Fruit fly (Drosophila melanogaster) whole organism, embryonic: ENCODE results near the gene mtTFB2.
A peak's percentile ranks its signal among the peaks of the same experiment; 100 is the strongest.

Experiments
- Atf3 ChIP-seq: fragments of 200-800 bp; sonication (Bioruptor generic); optimal IDR thresholded peaks from 3 replicates; lab custom pipeline; 2016; ENCODE audit warnings: missing biosample characterization, missing genetic modification characterization
- Awh ChIP-seq: fragments of 200-800 bp; sonication (Bioruptor generic); IDR thresholded peaks from 2 replicates; pipeline ENCODE4, ENCODE4 v1.3.6; 2022; ENCODE audit warnings: missing biosample characterization, missing genetic modification characterization
- CG12071 ChIP-seq: fragments of 200-800 bp; sonication (Bioruptor generic); optimal IDR thresholded peaks from 3 replicates; lab custom pipeline; 2018; ENCODE audit warnings: missing biosample characterization, mild to moderate bottlenecking, missing genetic modification characterization
- CG12659 ChIP-seq: fragments of 200-800 bp; sonication (Bioruptor generic); optimal IDR thresholded peaks from 3 replicates; lab custom pipeline; 2017; ENCODE audit warnings: mild to moderate bottlenecking, missing biosample characterization, missing genetic modification reagents, missing genetic modification characterization
- CG12769 ChIP-seq: fragments of 200-800 bp; sonication (Bioruptor generic); optimal IDR thresholded peaks from 2 replicates; lab custom pipeline; 2019; ENCODE audit warnings: missing biosample characterization, mild to moderate bottlenecking, missing genetic modification characterization, moderate library complexity
- CG15073 ChIP-seq: fragments of 200-800 bp; sonication (Bioruptor generic); optimal IDR thresholded peaks from 2 replicates; lab custom pipeline; 2016; ENCODE audit warnings: missing biosample characterization, missing genetic modification characterization
- CG1529 ChIP-seq: fragments of 200-800 bp; sonication (Bioruptor generic); optimal IDR thresholded peaks from 3 replicates; lab custom pipeline; 2018; ENCODE audit warnings: missing biosample characterization, missing genetic modification characterization
- CG15601 ChIP-seq: fragments of 200-800 bp; sonication (Bioruptor generic); optimal IDR thresholded peaks from 3 replicates; lab custom pipeline; 2019; ENCODE audit warnings: missing biosample characterization, mild to moderate bottlenecking, missing genetic modification characterization, moderate library complexity
- CG16815 ChIP-seq: fragments of 200-800 bp; sonication (Bioruptor generic); optimal IDR thresholded peaks from 3 replicates; lab custom pipeline; 2017; ENCODE audit warnings: missing biosample characterization, mild to moderate bottlenecking, missing genetic modification characterization
- CG2120 ChIP-seq: fragments of 200-800 bp; sonication (Bioruptor generic); optimal IDR thresholded peaks from 3 replicates; lab custom pipeline; 2016; ENCODE audit warnings: missing biosample characterization, missing genetic modification characterization
- CG31365 ChIP-seq: fragments of 200-800 bp; sonication (Bioruptor generic); optimal IDR thresholded peaks from 2 replicates; lab custom pipeline; 2018; ENCODE audit warnings: missing biosample characterization, mild to moderate bottlenecking, missing genetic modification characterization
- CG32532 ChIP-seq: fragments of 200-800 bp; sonication (Bioruptor generic); IDR thresholded peaks from 2 replicates; pipeline ENCODE4 v1.3.6; 2022; ENCODE audit warnings: missing biosample characterization, missing genetic modification characterization
- CG3407 ChIP-seq: fragments of 200-800 bp; sonication (Bioruptor generic); optimal IDR thresholded peaks from 2 replicates; lab custom pipeline; 2018; ENCODE audit warnings: missing biosample characterization, mild to moderate bottlenecking, missing genetic modification characterization
- CG3847 ChIP-seq: fragments of 200-800 bp; sonication (Bioruptor generic); IDR thresholded peaks from 2 replicates; pipeline ENCODE4 v1.3.6; 2022; ENCODE audit warnings: missing biosample characterization, missing genetic modification characterization
- CG5180 ChIP-seq: fragments of 200-800 bp; sonication (Bioruptor generic); optimal IDR thresholded peaks from 3 replicates; lab custom pipeline; 2017; ENCODE audit warnings: missing biosample characterization, missing genetic modification characterization, mild to moderate bottlenecking, moderate library complexity, missing genetic modification reagents
- CG8281 ChIP-seq: fragments of 200-800 bp; sonication (Bioruptor generic); optimal IDR thresholded peaks from 2 replicates; lab custom pipeline; 2018; ENCODE audit warnings: missing biosample characterization, mild to moderate bottlenecking, missing genetic modification characterization, moderate library complexity
- CG8765 ChIP-seq: fragments of 200-800 bp; sonication (Bioruptor generic); IDR thresholded peaks from 2 replicates; pipeline ENCODE4 v1.3.6; 2022; ENCODE audit warnings: missing biosample characterization, missing genetic modification characterization
- CG9797 ChIP-seq: fragments of 200-800 bp; sonication (Bioruptor generic); optimal IDR thresholded peaks from 3 replicates; lab custom pipeline; 2018; ENCODE audit warnings: missing biosample characterization, mild to moderate bottlenecking, missing genetic modification characterization
- CTCF ChIP-seq: fragments of 200-800 bp; sonication (Bioruptor generic); optimal IDR thresholded peaks from 2 replicates; lab custom pipeline; 2017; ENCODE audit warnings: missing biosample characterization, mild to moderate bottlenecking, missing genetic modification characterization, moderate library complexity
- CoRest ChIP-seq: fragments of 200-800 bp; sonication (Bioruptor generic); optimal IDR thresholded peaks from 3 replicates; lab custom pipeline; 2018; ENCODE audit warnings: missing biosample characterization, mild to moderate bottlenecking, missing genetic modification characterization, moderate library complexity
- Dek ChIP-seq: fragments of 200-800 bp; sonication (Bioruptor generic); optimal IDR thresholded peaks from 3 replicates; lab custom pipeline; 2019; ENCODE audit warnings: missing biosample characterization, mild to moderate bottlenecking, missing genetic modification characterization, moderate library complexity
- Dip2 ChIP-seq: fragments of 200-800 bp; sonication (Bioruptor generic); IDR thresholded peaks from 2 replicates; pipeline ENCODE4 v1.3.6; 2022; ENCODE audit warnings: missing biosample characterization, missing genetic modification characterization
- Dp ChIP-seq: fragments of 200-800 bp; sonication (Bioruptor generic); optimal IDR thresholded peaks from 2 replicates; lab custom pipeline; 2018; ENCODE audit warnings: missing biosample characterization, mild to moderate bottlenecking, missing genetic modification characterization, moderate library complexity
- HmgZ ChIP-seq: fragments of 200-800 bp; sonication (Bioruptor generic); optimal IDR thresholded peaks from 2 replicates; lab custom pipeline; 2018; ENCODE audit warnings: missing biosample characterization, mild to moderate bottlenecking, missing genetic modification characterization
- Hmr ChIP-seq: fragments of 200-800 bp; sonication (Bioruptor generic); optimal IDR thresholded peaks from 3 replicates; lab custom pipeline; 2017; ENCODE audit warnings: mild to moderate bottlenecking, missing biosample characterization, missing genetic modification reagents, missing genetic modification characterization
- Lhr ChIP-seq: fragments of 200-800 bp; sonication (Bioruptor generic); optimal IDR thresholded peaks from 3 replicates; lab custom pipeline; 2017; ENCODE audit warnings: mild to moderate bottlenecking, missing biosample characterization, missing genetic modification reagents, missing genetic modification characterization
- Lpt ChIP-seq: fragments of >200 bp; optimal IDR thresholded peaks from 2 replicates; lab custom pipeline; 2018; ENCODE audit warnings: missing biosample characterization, missing genetic modification characterization
- MBD-R2 ChIP-seq: fragments of 200-800 bp; sonication (Bioruptor generic); IDR thresholded peaks from 2 replicates; pipeline ENCODE4 v1.3.6; 2022; ENCODE audit warnings: missing biosample characterization, missing genetic modification characterization
- Med ChIP-seq: fragments of 200-800 bp; sonication (Bioruptor generic); peaks from one replicate; lab custom pipeline; 2016; ENCODE audit warnings: missing biosample characterization, missing genetic modification characterization, mild to moderate bottlenecking, inconsistent platforms, moderate library complexity
- Myb ChIP-seq: fragments of 200-800 bp; sonication (Bioruptor generic); optimal IDR thresholded peaks from 2 replicates; lab custom pipeline; 2016; ENCODE audit warnings: missing biosample characterization, missing genetic modification characterization
- Rfx ChIP-seq: fragments of 200-800 bp; sonication (Bioruptor generic); IDR thresholded peaks from 2 replicates; pipeline ENCODE4 v1.3.6; 2022; ENCODE audit warnings: missing biosample characterization, missing genetic modification characterization
- chinmo ChIP-seq: fragments of 200-800 bp; sonication (Bioruptor generic); IDR thresholded peaks from 4 replicates; pipeline ENCODE4 v1.3.6; 2022; ENCODE audit warnings: missing biosample characterization, missing genetic modification characterization; ENCODE audit not compliant: partially characterized antibody
- chn ChIP-seq: fragments of 200-800 bp; sonication (Bioruptor generic); optimal IDR thresholded peaks from 2 replicates; lab custom pipeline; 2016; ENCODE audit warnings: missing biosample characterization, missing genetic modification characterization
- da ChIP-seq: fragments of 200-800 bp; sonication (Bioruptor generic); optimal IDR thresholded peaks from 2 replicates; lab custom pipeline; 2016; ENCODE audit warnings: missing biosample characterization, missing genetic modification characterization
- dpn ChIP-seq, 2 experiments: fragments of 200-800 bp; sonication (Bioruptor generic); optimal IDR thresholded peaks; 3 replicates each; lab custom pipeline; 2016; ENCODE audit warnings: missing biosample characterization in 2 of 2, missing genetic modification characterization in 2 of 2
- grn ChIP-seq: fragments of 200-800 bp; sonication (Bioruptor generic); optimal IDR thresholded peaks from 3 replicates; lab custom pipeline; 2017; ENCODE audit warnings: missing biosample characterization, missing genetic modification characterization
- hb ChIP-seq: fragments of 200-800 bp; sonication (Bioruptor generic); IDR thresholded peaks from 3 replicates; pipeline ENCODE4 v1.3.6; 2022; ENCODE audit warnings: missing biosample characterization, missing genetic modification characterization; ENCODE audit not compliant: partially characterized antibody
- mld ChIP-seq: fragments of 200-800 bp; sonication (Bioruptor generic); IDR thresholded peaks from 3 replicates; pipeline ENCODE4 v1.3.6; 2022; ENCODE audit warnings: missing biosample characterization, missing genetic modification characterization; ENCODE audit not compliant: partially characterized antibody
- nerfin-2 ChIP-seq: fragments of 200-800 bp; sonication (Bioruptor generic); IDR thresholded peaks from 2 replicates; pipeline ENCODE4 v1.3.6; 2022; ENCODE audit warnings: missing biosample characterization, missing genetic modification characterization; ENCODE audit not compliant: partially characterized antibody
- onecut ChIP-seq: fragments of 200-800 bp; sonication (Bioruptor generic); IDR thresholded peaks from 2 replicates; pipeline ENCODE4 v1.3.6; 2022; ENCODE audit warnings: missing biosample characterization, missing genetic modification characterization
- peb ChIP-seq: fragments of 200-800 bp; sonication (Bioruptor generic); IDR thresholded peaks from 2 replicates; pipeline ENCODE4 v1.3.6; 2022; ENCODE audit warnings: missing biosample characterization, missing genetic modification characterization
- pzg ChIP-seq: fragments of 200-800 bp; sonication (Bioruptor generic); optimal IDR thresholded peaks from 3 replicates; lab custom pipeline; 2018; ENCODE audit warnings: missing biosample characterization, mild to moderate bottlenecking, missing genetic modification characterization, moderate library complexity
- ro ChIP-seq: fragments of 200-800 bp; sonication (Bioruptor generic); IDR thresholded peaks from 2 replicates; pipeline ENCODE4 v1.3.6; 2022; ENCODE audit warnings: missing biosample characterization, missing genetic modification characterization
- sob ChIP-seq: fragments of 200-800 bp; sonication (Bioruptor generic); IDR thresholded peaks from 2 replicates; pipeline ENCODE4 v1.3.6; 2022; ENCODE audit warnings: missing biosample characterization, missing genetic modification characterization
- trem ChIP-seq: fragments of 200-800 bp; optimal IDR thresholded peaks from 3 replicates; lab custom pipeline; 2019; ENCODE audit warnings: missing biosample characterization, mild to moderate bottlenecking, missing genetic modification characterization, moderate library complexity
- zf30C ChIP-seq: fragments of 200-800 bp; sonication (Bioruptor generic); optimal IDR thresholded peaks from 3 replicates; lab custom pipeline; 2018; ENCODE audit warnings: missing biosample characterization, mild to moderate bottlenecking, missing genetic modification characterization
- zfh2 ChIP-seq: fragments of 200-800 bp; sonication (Bioruptor generic); optimal IDR thresholded peaks from 2 replicates; lab custom pipeline; 2016; ENCODE audit warnings: missing biosample characterization, missing genetic modification characterization

The mtTFB2 gene

DNA sequence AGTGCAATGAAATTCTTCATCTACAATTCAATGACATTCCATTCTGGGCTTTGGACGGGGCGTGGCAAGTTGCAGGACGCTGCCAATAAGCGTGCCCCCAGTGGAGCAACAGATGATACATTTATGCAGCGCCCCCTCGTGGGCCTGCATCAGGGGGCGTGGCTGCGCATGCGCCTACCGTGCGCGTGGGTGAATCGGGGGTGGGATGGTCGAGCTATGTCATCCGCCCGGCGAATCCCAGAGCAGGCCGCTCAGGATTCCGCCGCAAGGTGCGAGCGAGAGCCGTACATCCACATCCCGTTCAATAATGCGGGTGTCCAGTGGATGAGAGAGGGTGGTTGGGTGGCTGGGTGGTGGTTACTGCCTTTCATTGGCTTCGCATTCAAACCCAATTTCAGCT, 24.8 kb downstream of the mtTFB2 start (continued):
- no peak for TF ChIP-seq peb (GFP tag; lab: Robert Waterston, UW)
- no peak for TF ChIP-seq CG1529 (GFP tag; lab: Kevin White, UChicago)
- no peak for TF ChIP-seq ro (GFP tag; lab: Robert Waterston, UW)

DNA sequence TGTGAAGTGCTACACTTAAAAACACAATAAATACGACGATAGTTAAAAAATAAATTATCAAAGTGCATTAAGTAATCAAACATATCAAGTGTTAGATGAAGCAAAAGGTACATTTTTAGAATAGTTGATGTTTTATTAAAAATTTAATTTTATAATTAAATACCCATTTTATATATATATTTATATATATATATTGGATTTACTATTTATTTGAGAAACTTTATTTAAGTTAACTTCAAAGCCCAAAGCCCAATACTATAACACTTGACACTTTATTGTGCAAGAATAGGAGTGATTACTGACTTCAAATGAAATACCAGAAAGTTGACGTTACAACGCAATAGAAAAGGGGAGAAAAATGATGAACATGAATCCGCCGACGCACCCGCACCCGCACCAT, 25.4 kb downstream of the mtTFB2 start, which contains the start of gene nerfin-2:
Gene nerfin-2 (plus strand): TSS at position 301 of the 400 bp plus-strand sequence.
- TF ChIP-seq CG5180 (GFP tag; lab: Kevin White, UChicago) (no peak), hb (no peak), CG3847 (no peak), zf30C (GFP tag; lab: Kevin White, UChicago) (no peak), CG15073 (GFP tag; lab: Kevin White, UChicago) (no peak), Atf3 (no peak), CG16815 (no peak), CG3407 (GFP tag; lab: Kevin White, UChicago) (no peak)

DNA sequence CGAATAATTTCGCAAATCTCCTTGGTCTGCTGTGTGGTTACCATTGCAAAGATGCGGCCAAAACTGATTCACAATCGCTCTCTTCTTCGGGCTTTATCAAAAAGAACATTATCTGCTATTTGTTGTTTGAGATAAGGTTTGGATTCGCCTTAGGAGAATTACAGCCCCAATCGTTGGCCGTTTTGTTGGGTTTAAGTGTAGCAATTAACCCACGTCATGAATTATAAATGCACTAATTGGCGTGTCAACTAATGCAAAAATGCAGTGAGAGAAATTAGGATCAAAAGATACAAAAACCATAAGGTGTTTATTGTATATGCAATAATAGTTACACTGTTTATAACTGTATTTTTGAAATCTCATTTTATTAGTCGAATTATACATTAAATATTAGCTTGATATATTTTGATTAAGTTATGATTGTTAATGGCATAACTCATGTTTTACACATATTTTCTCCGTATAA, 30.0 kb downstream of the mtTFB2 start, which contains the start of gene Alp13:
Gene Alp13 (minus strand): TSS at position 51 of the 466 bp plus-strand sequence.
- TF ChIP-seq chn (GFP tag; lab: Kevin White, UChicago) (no peak), Lpt (GFP tag; lab: Kevin White, UChicago) (no peak), zfh2 (no peak), CG12071 (GFP tag; lab: Kevin White, UChicago) (no peak), CG16815 (no peak), CG9797 (GFP tag; lab: Kevin White, UChicago) (no peak), da (GFP tag; lab: Kevin White, UChicago) (no peak)

DNA sequence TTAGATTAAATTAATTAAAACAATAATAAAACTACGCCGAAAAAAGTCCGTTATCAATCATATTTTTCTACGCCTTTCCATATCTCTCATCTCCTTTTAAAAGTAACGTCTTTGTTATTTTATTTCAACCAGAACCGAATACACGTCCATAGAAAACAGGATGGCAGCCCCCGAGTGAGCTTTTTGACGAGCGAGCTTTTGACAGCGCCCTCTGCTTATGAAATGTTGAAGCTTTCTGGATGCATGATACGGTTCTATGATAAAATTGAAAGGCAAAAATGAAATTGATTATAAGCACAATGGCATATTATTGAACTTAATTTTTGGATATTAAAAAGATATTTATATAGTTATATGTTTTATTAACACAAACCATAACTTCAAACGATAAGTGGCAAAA, 31.3 kb downstream of the mtTFB2 start:
- TF ChIP-seq Awh (no peak), CG31365 (tag; lab: Kevin White, UChicago) (no peak), HmgZ (tag; lab: Kevin White, UChicago) (peak; percentile 28), mld (GFP tag; lab: Robert Waterston, UW) (no peak), nerfin-2 (GFP tag; lab: Robert Waterston, UW) (peak; percentile 7; the same call in 1 of the 2 replicates), MBD-R2 (no peak), dpn (GFP tag; optimal IDR thresholded peaks at IDR 0.05; lab: Kevin White, UChicago) (peak in 1 of 2 experiments; percentile 13), CG2120 (GFP tag; lab: Kevin White, UChicago) (peak; percentile 6), Med (GFP tag; lab: Kevin White, UChicago) (peak; percentile 68), CG12769 (tag; lab: Kevin White, UChicago) (peak; percentile 97), pzg (GFP tag; lab: Kevin White, UChicago) (peak; percentile 29), grn (GFP tag; lab: Kevin White, UChicago) (peak; percentile 33), Hmr (GFP tag; lab: Kevin White, UChicago) (peak; percentile 37), Dek (tag; lab: Kevin White, UChicago) (peak; percentile 22), trem (tag; lab: Kevin White, UChicago) (peak; percentile 95), CG8765 (GFP tag; lab: Robert Waterston, UW) (no peak), onecut (peak; percentile 17; the same call in 1 of the 2 replicates), CG8281 (tag; lab: Kevin White, UChicago) (no peak), chinmo (GFP tag; lab: Robert Waterston, UW) (0 out of 4 replicates have a peak, but pooled peaks have one; percentile 14), Lhr (GFP tag; lab: Kevin White, UChicago) (peak; percentile 20), CG12659 (GFP tag; lab: Kevin White, UChicago) (peak; percentile 21), Dip2 (GFP tag; lab: Robert Waterston, UW) (peak; percentile 89), CTCF (GFP tag; lab: Kevin White, UChicago) (peak; percentile 93), CG15601 (tag; lab: Kevin White, UChicago) (peak; percentile 100), Myb (peak; percentile 95), Rfx (GFP tag; lab: Robert Waterston, UW) (peak; percentile 40; the same call in 1 of the 2 replicates), Dp (GFP tag; lab: Kevin White, UChicago) (peak; percentile 26), CG32532 (peak; percentile 27; the same call in 1 of the 2 replicates), CoRest (tag; lab: Kevin White, UChicago) (peak; percentile 21), sob (no peak)
